Fruit fly (Drosophila melanogaster) Kc167 (cell line): ENCODE measurements around the gene CG8565.

Source experiments
- Myc ChIP-seq: fragments of >200 bp; optimal IDR thresholded peaks from 2 replicates; lab custom pipeline; 2017; ENCODE audit warnings: missing external identifiers
- Sin3A ChIP-seq: fragments of >200 bp; optimal IDR thresholded peaks from 2 replicates; lab custom pipeline; 2018; ENCODE audit warnings: missing external identifiers
- h ChIP-seq: fragments of >200 bp; optimal IDR thresholded peaks from 3 replicates; lab custom pipeline; 2018; ENCODE audit warnings: missing external identifiers
- psq ChIP-seq: fragments of >200 bp; optimal IDR thresholded peaks from 2 replicates; lab custom pipeline; 2017; ENCODE audit warnings: missing external identifiers

dm6 chrX:15857601-15858284 lies 20.1 kb downstream of the CG8565 start, which contains the start of the genes CG46440 and Myb:
- TF ChIP-seq Myc (lab: Kevin White, UChicago) = no peak
- no peak for TF ChIP-seq Sin3A (lab: Kevin White, UChicago)
- TF ChIP-seq psq (lab: Kevin White, UChicago) = no peak
- TF ChIP-seq h (lab: Kevin White, UChicago) = no peak
